Worm (Caenorhabditis elegans) whole organism, dauer: Measurements from ENCODE around the gene ncr-1.

ENCODE experiments used
- unc-62 ChIP-seq: sonication (generic microtip); optimal IDR thresholded peaks from 2 replicates; lab custom pipeline; 2017; ENCODE audit warnings: missing biosample characterization, missing genetic modification reagents, missing genetic modification characterization

The ncr-1 gene

ce11 chrX:4488807-4489336 lies at the start of gene ncr-1:
TSS of gene ncr-1 (minus strand) at chrX:4488857.
- no peak for TF ChIP-seq unc-62 (GFP tag; lab: Kevin White, UChicago)

- no peak for TF ChIP-seq unc-62 (GFP tag; lab: Kevin White, UChicago)
These were observed 45.5 kb upstream of the ncr-1 start for ce11 chrX:4534112-4534511.

- no peak for TF ChIP-seq unc-62 (GFP tag; lab: Kevin White, UChicago)
These were observed 43.6 kb upstream of the ncr-1 start, which contains the start of gene nhr-35 for ce11 chrX:4532160-4532741. TSS of gene nhr-35 (plus strand) at chrX:4532691.

ce11 chrX:4530426-4531044 lies 41.9 kb upstream of the ncr-1 start:
- no peak for TF ChIP-seq unc-62 (GFP tag; lab: Kevin White, UChicago)

ce11 chrX:4528905-4529304 lies 40.2 kb upstream of the ncr-1 start:
- no peak for TF ChIP-seq unc-62 (GFP tag; lab: Kevin White, UChicago)

ce11 chrX:4526412-4526811 lies 37.8 kb upstream of the ncr-1 start:
- no peak for TF ChIP-seq unc-62 (GFP tag; lab: Kevin White, UChicago)

- no peak for TF ChIP-seq unc-62 (GFP tag; lab: Kevin White, UChicago)
These were observed 36.2 kb upstream of the ncr-1 start for ce11 chrX:4524844-4525243.

ce11 chrX:4523887-4524350 lies 35.3 kb upstream of the ncr-1 start, which contains the start of gene pdi-2:
TSS of gene pdi-2 (plus strand) at chrX:4524155.
- no peak for TF ChIP-seq unc-62 (GFP tag; lab: Kevin White, UChicago)

- no peak for TF ChIP-seq unc-62 (GFP tag; lab: Kevin White, UChicago)
These were observed 34.7 kb upstream of the ncr-1 start for ce11 chrX:4523315-4523714.

- no peak for TF ChIP-seq unc-62 (GFP tag; lab: Kevin White, UChicago)
These were observed 33.5 kb upstream of the ncr-1 start, which contains the start of gene C07A12.7 for ce11 chrX:4521837-4522816. TSS of gene C07A12.7 (minus strand) at chrX:4522144.

ce11 chrX:4521166-4521565 lies 32.5 kb upstream of the ncr-1 start:
- no peak for TF ChIP-seq unc-62 (GFP tag; lab: Kevin White, UChicago)

ce11 chrX:4519968-4520367 lies 31.3 kb upstream of the ncr-1 start:
- no peak for TF ChIP-seq unc-62 (GFP tag; lab: Kevin White, UChicago)

ce11 chrX:4516758-4517157 lies 28.1 kb upstream of the ncr-1 start:
- TF ChIP-seq unc-62 (GFP tag; lab: Kevin White, UChicago): no peak

ce11 chrX:4513657-4514143 lies 25.0 kb upstream of the ncr-1 start, which contains the start of gene spr-3:
TSS of gene spr-3 (plus strand) at chrX:4514093.
- TF ChIP-seq unc-62 (GFP tag; lab: Kevin White, UChicago): no peak

- no peak for TF ChIP-seq unc-62 (GFP tag; lab: Kevin White, UChicago)
These were observed 19.6 kb upstream of the ncr-1 start, which contains the start of gene rhi-1 for ce11 chrX:4508209-4508608. TSS of gene rhi-1 (plus strand) at chrX:4508509.
